Worm (Caenorhabditis elegans) whole organism, young adult: Measurements from ENCODE around the gene nlp-51.

Source experiments
- D2030.7 ChIP-seq: fragments of 200-800 bp; sonication (Bioruptor generic); IDR thresholded peaks from 2 replicates; pipeline ENCODE4 v1.3.6; 2022; ENCODE audit warnings: missing genetic modification reagents, missing genetic modification characterization, missing compliant biosample characterization
- F23B12.7 ChIP-seq: sonication (generic microtip); optimal IDR thresholded peaks from 2 replicates; lab custom pipeline; 2017; ENCODE audit warnings: missing genetic modification characterization, mild to moderate bottlenecking, missing compliant biosample characterization, antibody characterized with exemption, moderate library complexity; ENCODE audit not compliant: insufficient read depth
- F33H1.4 ChIP-seq: fragments of 200-800 bp; sonication (Bioruptor generic); IDR thresholded peaks from 2 replicates; pipeline ENCODE4 v1.3.6; 2022; ENCODE audit warnings: missing genetic modification reagents, missing genetic modification characterization, missing compliant biosample characterization
- F37B4.10 ChIP-seq: fragments of 200-800 bp; sonication (Bioruptor generic); IDR thresholded peaks from 2 replicates; pipeline ENCODE4 v1.3.6; 2022; ENCODE audit warnings: missing genetic modification characterization, missing compliant biosample characterization
- F57A8.1 ChIP-seq: fragments of 200-800 bp; sonication (Bioruptor generic); optimal IDR thresholded peaks from 2 replicates; lab custom pipeline; 2018; ENCODE audit warnings: mild to moderate bottlenecking, missing genetic modification characterization, moderate library complexity, missing compliant biosample characterization
- K11D2.4 ChIP-seq: fragments of 200-800 bp; sonication (Bioruptor generic); IDR thresholded peaks from 2 replicates; pipeline ENCODE4 v1.3.6; 2022; ENCODE audit warnings: missing genetic modification reagents, missing genetic modification characterization, missing compliant biosample characterization
- Y53F4B.3 ChIP-seq: fragments of 200-800 bp; sonication (Bioruptor generic); IDR thresholded peaks from 2 replicates; pipeline ENCODE4 v1.3.6; 2022; ENCODE audit warnings: missing genetic modification reagents, missing genetic modification characterization, missing compliant biosample characterization
- Y53G8AR.9 ChIP-seq: fragments of 200-800 bp; sonication (Bioruptor generic); conservative IDR thresholded peaks from 2 replicates; pipeline ENCODE4 v1.3.6; 2022; ENCODE audit warnings: missing genetic modification reagents, missing genetic modification characterization, missing compliant biosample characterization
- ZK185.1 ChIP-seq: sonication (generic microtip); optimal IDR thresholded peaks from 2 replicates; lab custom pipeline; 2016; ENCODE audit warnings: mild to moderate bottlenecking, missing genetic modification characterization, missing compliant biosample characterization; ENCODE audit not compliant: poor library complexity, severe bottlenecking
- athp-1 ChIP-seq: sonication (generic microtip); optimal IDR thresholded peaks from 2 replicates; lab custom pipeline; 2017; ENCODE audit warnings: mild to moderate bottlenecking, missing genetic modification characterization, missing compliant biosample characterization
- bed-1 ChIP-seq: fragments of 200-800 bp; sonication (Bioruptor generic); IDR thresholded peaks from 2 replicates; pipeline ENCODE4 v1.3.6; 2022; ENCODE audit warnings: missing genetic modification reagents, missing genetic modification characterization, missing compliant biosample characterization
- ccch-3 ChIP-seq: fragments of 200-800 bp; sonication (Bioruptor generic); optimal IDR thresholded peaks from 2 replicates; lab custom pipeline; 2018; ENCODE audit warnings: mild to moderate bottlenecking, missing genetic modification characterization, missing compliant biosample characterization
- ceh-27 ChIP-seq: fragments of 200-800 bp; sonication (Bioruptor generic); optimal IDR thresholded peaks from 2 replicates; lab custom pipeline; 2018; ENCODE audit warnings: mild to moderate bottlenecking, missing genetic modification characterization, moderate library complexity, missing compliant biosample characterization
- chd-7 ChIP-seq: sonication (generic microtip); optimal IDR thresholded peaks from 2 replicates; lab custom pipeline; 2016; ENCODE audit warnings: mild to moderate bottlenecking, missing genetic modification characterization, moderate library complexity, missing compliant biosample characterization
- die-1 ChIP-seq: sonication (generic microtip); optimal IDR thresholded peaks from 2 replicates; lab custom pipeline; 2016; ENCODE audit warnings: missing genotype, mild to moderate bottlenecking, missing genetic modification characterization, missing compliant biosample characterization
- dox-1 ChIP-seq: fragments of 200-800 bp; sonication (Bioruptor generic); IDR thresholded peaks from 2 replicates; pipeline ENCODE4 v1.3.6; 2022; ENCODE audit warnings: missing genetic modification reagents, missing genetic modification characterization, missing compliant biosample characterization
- efl-1 ChIP-seq: fragments of 150-350 bp; optimal IDR thresholded peaks from 2 replicates; lab custom pipeline; 2014; ENCODE audit warnings: missing biosample characterization, missing genetic modification reagents, missing genetic modification characterization
- ekl-4 ChIP-seq: fragments of 200-800 bp; sonication (Bioruptor generic); IDR thresholded peaks from 2 replicates; pipeline ENCODE4 v1.3.6; 2022; ENCODE audit warnings: missing genetic modification reagents, missing genetic modification characterization, missing compliant biosample characterization
- him-1 ChIP-seq: sonication (generic microtip); optimal IDR thresholded peaks from 2 replicates; lab custom pipeline; 2016; ENCODE audit warnings: missing genotype, missing genetic modification reagents, missing genetic modification characterization, missing compliant biosample characterization
- hmg-20 ChIP-seq: fragments of 200-800 bp; sonication (Bioruptor generic); IDR thresholded peaks from 2 replicates; pipeline ENCODE4 v1.3.6; 2022; ENCODE audit warnings: missing genetic modification reagents, missing genetic modification characterization, missing compliant biosample characterization
- lin-54 ChIP-seq: fragments of 200-800 bp; sonication (Bioruptor generic); optimal IDR thresholded peaks from 2 replicates; lab custom pipeline; 2018; ENCODE audit warnings: mild to moderate bottlenecking, missing genetic modification characterization, missing compliant biosample characterization
- madf-8 ChIP-seq: fragments of 200-800 bp; sonication (Bioruptor generic); conservative IDR thresholded peaks from 2 replicates; pipeline ENCODE4 v1.3.6; 2022; ENCODE audit warnings: missing genetic modification reagents, missing genetic modification characterization, missing compliant biosample characterization
- mel-28 ChIP-seq: sonication (generic microtip); optimal IDR thresholded peaks from 2 replicates; lab custom pipeline; 2016; ENCODE audit warnings: borderline replicate concordance, mild to moderate bottlenecking, missing genetic modification characterization, missing compliant biosample characterization
- nhr-179 ChIP-seq: sonication (generic microtip); optimal IDR thresholded peaks from 2 replicates; lab custom pipeline; 2016; ENCODE audit warnings: mild to moderate bottlenecking, missing genetic modification characterization, missing compliant biosample characterization
- repo-1 ChIP-seq: sonication (generic microtip); optimal IDR thresholded peaks from 2 replicates; lab custom pipeline; 2017; ENCODE audit warnings: mild to moderate bottlenecking, missing genetic modification characterization, missing compliant biosample characterization
- sea-2 ChIP-seq: fragments of 200-800 bp; sonication (Bioruptor generic); IDR thresholded peaks from 2 replicates; pipeline ENCODE4 v1.3.6; 2022; ENCODE audit warnings: missing genetic modification characterization, missing compliant biosample characterization
- snpc-1.1 ChIP-seq: sonication (generic microtip); optimal IDR thresholded peaks from 2 replicates; lab custom pipeline; 2017; ENCODE audit warnings: missing genetic modification characterization, mild to moderate bottlenecking, missing compliant biosample characterization, antibody characterized with exemption, moderate library complexity, missing genotype, missing genetic modification reagents; ENCODE audit not compliant: insufficient read depth
- snpc-4 ChIP-seq, 5 experiments: fragments of 150-350 bp in 1 of 5; sonication (generic microtip) in 4 of 5; optimal IDR thresholded peaks; 2 replicates each; lab custom pipeline; 2014 to 2018; ENCODE audit warnings: missing genetic modification characterization in 5 of 5, missing biosample characterization in 3 of 5, antibody characterized with exemption in 2 of 5, mild to moderate bottlenecking in 2 of 5, missing compliant biosample characterization in 2 of 5, missing genotype in 2 of 5, moderate library complexity in 2 of 5, missing genetic modification reagents in 1 of 5
- somi-1 ChIP-seq: fragments of 200-800 bp; sonication (Bioruptor generic); optimal IDR thresholded peaks from 2 replicates; lab custom pipeline; 2018; ENCODE audit warnings: mild to moderate bottlenecking, missing genetic modification characterization, missing compliant biosample characterization
- sptf-2 ChIP-seq: fragments of 200-800 bp; sonication (Bioruptor generic); optimal IDR thresholded peaks from 2 replicates; lab custom pipeline; 2018; ENCODE audit warnings: mild to moderate bottlenecking, missing genetic modification characterization, missing compliant biosample characterization
- zfh-2 ChIP-seq: fragments of 200-800 bp; sonication (Bioruptor generic); conservative IDR thresholded peaks from 2 replicates; pipeline ENCODE4 v1.3.6; 2022; ENCODE audit warnings: missing genetic modification reagents, missing genetic modification characterization, missing compliant biosample characterization
- ztf-6 ChIP-seq: fragments of 200-800 bp; sonication (Bioruptor generic); IDR thresholded peaks from 2 replicates; pipeline ENCODE4 v1.3.6; 2022; ENCODE audit warnings: missing genetic modification reagents, missing genetic modification characterization, missing compliant biosample characterization

Gene nlp-51

ce11 chrII:11329021-11329479, 9.6 kb upstream of the nlp-51 start, which contains the start of gene tag-180:
Gene tag-180 (minus strand): TSS chrII:11329429.
- TF ChIP-seq zfh-2 (GFP tag; lab: Robert Waterston, UW) (peak; percentile 37; the same call in 1 of the 2 replicates), efl-1 (GFP tag; lab: Kevin White, UChicago) (no peak), Y53F4B.3 (GFP tag; lab: Robert Waterston, UW) (no peak), F37B4.10 (GFP tag; lab: Robert Waterston, UW) (no peak)

ce11 chrII:11316663-11317062, 2.8 kb downstream of the nlp-51 start:
- TF ChIP-seq repo-1 (tag; lab: Kevin White, UChicago) = no peak
- no peak for TF ChIP-seq mel-28 (tag; lab: Kevin White, UChicago)
- no peak for TF ChIP-seq K11D2.4
- no peak for TF ChIP-seq ccch-3 (GFP tag; lab: Kevin White, UChicago)
- TF ChIP-seq somi-1 (GFP tag; lab: Kevin White, UChicago) = no peak
- no peak for TF ChIP-seq athp-1 (tag; lab: Kevin White, UChicago)
- TF ChIP-seq zfh-2 (GFP tag; lab: Robert Waterston, UW) = no peak
- TF ChIP-seq nhr-179 (tag; lab: Kevin White, UChicago) = no peak
- TF ChIP-seq dox-1 = no peak
- TF ChIP-seq F33H1.4 (GFP tag; lab: Robert Waterston, UW) = no peak
- TF ChIP-seq die-1 (tag; lab: Kevin White, UChicago) = no peak
- no peak for TF ChIP-seq F57A8.1 (GFP tag; lab: Kevin White, UChicago)
- TF ChIP-seq madf-8 (GFP tag; lab: Robert Waterston, UW) = no peak
- TF ChIP-seq ztf-6 = no peak

- TF ChIP-seq him-1 (tag; lab: Kevin White, UChicago) (no peak), chd-7 (tag; lab: Kevin White, UChicago) (no peak), F33H1.4 (GFP tag; lab: Robert Waterston, UW) (no peak), sea-2 (GFP tag; lab: Robert Waterston, UW) (no peak), F23B12.7 (no peak), bed-1 (GFP tag; lab: Robert Waterston, UW) (no peak)
- TF ChIP-seq, all 124 proteins: peak for 0
These were observed 5.3 kb downstream of the nlp-51 start, which contains the start of gene T24F1.4 for ce11 chrII:11314165-11314564. Gene T24F1.4 (minus strand): TSS chrII:11314265.

- TF ChIP-seq ZK185.1 (tag; lab: Kevin White, UChicago) (no peak), lin-54 (GFP tag; lab: Kevin White, UChicago) (no peak), ekl-4 (GFP tag; lab: Robert Waterston, UW) (no peak), somi-1 (GFP tag; lab: Kevin White, UChicago) (no peak), D2030.7 (no peak)
These were observed 7.3 kb downstream of the nlp-51 start, which contains the start of gene T24F1.7 for ce11 chrII:11312223-11312622. Gene T24F1.7 (plus strand): TSS chrII:11312523.

- no peak for TF ChIP-seq hmg-20 (GFP tag; lab: Robert Waterston, UW)
- no peak for TF ChIP-seq snpc-1.1
- TF ChIP-seq ceh-27 = no peak
- TF ChIP-seq snpc-4 (GFP tag; optimal IDR thresholded peaks at IDR 0.05; lab: Kevin White, UChicago) = no peak
- no peak for TF ChIP-seq snpc-4 (tag; optimal IDR thresholded peaks at IDR 0.05; lab: Kevin White, UChicago)
- TF ChIP-seq lin-54 (GFP tag; lab: Kevin White, UChicago) = no peak
- no peak for TF ChIP-seq sptf-2
- no peak for TF ChIP-seq Y53G8AR.9 (GFP tag; lab: Robert Waterston, UW)
- TF ChIP-seq, all 124 proteins: peak for 0
These were observed 11.5 kb downstream of the nlp-51 start for ce11 chrII:11307953-11308352.
